Worm (Caenorhabditis elegans) whole organism, L2 larva: ENCODE results near the gene K06H7.7.

Experiments used
- R02D3.7 ChIP-seq: fragments of 150-350 bp; optimal IDR thresholded peaks from 2 replicates; lab custom pipeline; 2014; ENCODE audit warnings: missing biosample characterization, missing genetic modification characterization
- ceh-82 ChIP-seq: fragments of 150-350 bp; optimal IDR thresholded peaks from 2 replicates; lab custom pipeline; 2014; ENCODE audit warnings: missing biosample characterization, missing genetic modification characterization
- elt-3 ChIP-seq: sonication (generic microtip); optimal IDR thresholded peaks from 2 replicates; lab custom pipeline; 2017; ENCODE audit warnings: missing biosample characterization, missing genetic modification characterization
- nhr-10 ChIP-seq: sonication (generic microtip); optimal IDR thresholded peaks from 2 replicates; lab custom pipeline; 2017; ENCODE audit warnings: missing biosample characterization, missing genetic modification characterization

DNA sequence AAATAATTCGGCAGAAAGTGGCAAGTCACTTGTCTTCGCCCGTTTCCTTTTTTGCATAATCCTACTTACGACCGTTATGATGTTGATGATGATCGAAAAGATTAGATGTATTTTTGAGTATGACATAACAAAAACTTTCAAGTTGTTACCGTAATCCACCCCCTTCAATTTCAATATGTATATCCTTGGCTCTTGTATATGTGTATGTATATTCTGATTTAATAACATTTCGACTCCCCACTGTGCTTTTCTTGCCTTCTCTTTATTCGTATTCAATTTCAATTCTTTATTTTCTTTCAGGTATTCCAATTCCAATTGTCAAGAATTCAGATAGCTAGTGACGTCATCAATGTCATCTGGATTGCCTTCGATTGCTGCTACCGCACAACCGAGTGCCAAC lies 18.3 kb downstream of the K06H7.7 start, which contains the start of gene pros-1:
- TF ChIP-seq R02D3.7 (no peak), ceh-82 (tag; lab: Kevin White, UChicago) (no peak), elt-3 (tag; lab: Kevin White, UChicago) (no peak), nhr-10 (tag; lab: Kevin White, UChicago) (no peak)
